Worm (Caenorhabditis elegans): Measurements from ENCODE around the gene enu-3.1.

The enu-3.1 gene

ce11 chrIII:10486455-10486854, 50.4 kb downstream of the enu-3.1 start:
- TF ChIP-seq ama-1 (optimal IDR thresholded peaks at IDR 0.05) (no peak), mec-3 (tag; optimal IDR thresholded peaks at IDR 0.05; ENCODE audit: borderline replicate concordance) (no peak), fkh-10 (GFP tag; optimal IDR thresholded peaks at IDR 0.05) (no peak), sdc-2 (tag; optimal IDR thresholded peaks at IDR 0.05) (no peak), tbx-7 (tag; optimal IDR thresholded peaks at IDR 0.05) (no peak), ceh-45 (GFP tag; IDR thresholded peaks at IDR 0.05) (no peak), dve-1 (tag; optimal IDR thresholded peaks at IDR 0.05) (no peak)
